Worm (Caenorhabditis elegans): ENCODE results near the gene daao-1.

daao-1 gene

ce11 chrIV:2603556-2604021, 10.4 kb upstream of the daao-1 start (continued):
- peak; percentile 37 for TF ChIP-seq lin-38 (GFP tag; IDR thresholded peaks at IDR 0.05)
- TF ChIP-seq saeg-2 (GFP tag; IDR thresholded peaks at IDR 0.05), result no peak
- TF ChIP-seq F49E8.2 (tag; optimal IDR thresholded peaks at IDR 0.05; ENCODE audit: borderline replicate concordance), result no peak
- peak; percentile 57; the same call in 1 of the 2 replicates for TF ChIP-seq Y48G9A.11 (GFP tag; IDR thresholded peaks at IDR 0.05)
- peak; percentile 94 for TF ChIP-seq aha-1 (tag)
- TF ChIP-seq lim-7 (GFP tag; IDR thresholded peaks at IDR 0.05), result 0 out of 2 replicates have a peak, but pooled peaks have one; percentile 31
- no peak for TF ChIP-seq nhr-102 (tag; optimal IDR thresholded peaks at IDR 0.05)
- TF ChIP-seq set-16 (GFP tag; IDR thresholded peaks at IDR 0.05), result peak; percentile 74
- no peak for TF ChIP-seq F37D6.2 (tag; optimal IDR thresholded peaks at IDR 0.05)

ce11 chrIV:2606572-2606971, 7.4 kb upstream of the daao-1 start:
- TF ChIP-seq ama-1 (optimal IDR thresholded peaks at IDR 0.05) (no peak), T26A8.4 (GFP tag; IDR thresholded peaks at IDR 0.05) (no peak), tag-97 (GFP tag; IDR thresholded peaks at IDR 0.05) (no peak), hif-1 (tag; optimal IDR thresholded peaks at IDR 0.05) (no peak), snpc-4 (tag; optimal IDR thresholded peaks at IDR 0.05) (no peak), aha-1 (tag) (peak; percentile 91), dpl-1 (GFP tag; optimal IDR thresholded peaks at IDR 0.05) (no peak), Y105C5A.15 (GFP tag; IDR thresholded peaks at IDR 0.05) (no peak)

- no peak for TF ChIP-seq spr-1 (tag; optimal IDR thresholded peaks at IDR 0.05)
- TF ChIP-seq gei-8 (GFP tag; optimal IDR thresholded peaks at IDR 0.05), result no peak
- TF ChIP-seq aha-1 (tag), result peak; percentile 47
- TF ChIP-seq hif-1 (tag; optimal IDR thresholded peaks at IDR 0.05), result no peak
- TF ChIP-seq dmd-6 (GFP tag; IDR thresholded peaks at IDR 0.05), result no peak
- no peak for TF ChIP-seq daf-16 (GFP tag; optimal IDR thresholded peaks at IDR 0.05)
- TF ChIP-seq daf-16 (tag; optimal IDR thresholded peaks at IDR 0.05), result peak; percentile 5
- no peak for TF ChIP-seq F37D6.2 (tag; optimal IDR thresholded peaks at IDR 0.05)
- TF ChIP-seq D1046.2 (GFP tag; IDR thresholded peaks at IDR 0.05), result 0 out of 2 replicates have a peak, but pooled peaks have one; percentile 27
- no peak for TF ChIP-seq spr-3 (GFP tag; optimal IDR thresholded peaks at IDR 0.05)
- peak; percentile 3 for TF ChIP-seq mes-2 (tag; optimal IDR thresholded peaks at IDR 0.05; ENCODE audit: poor library complexity, severe bottlenecking)
- no peak for TF ChIP-seq ZK337.2 (GFP tag; IDR thresholded peaks at IDR 0.05)
- no peak for TF ChIP-seq fos-1 (tag; optimal IDR thresholded peaks at IDR 0.05)
- TF ChIP-seq T26A8.4 (GFP tag; IDR thresholded peaks at IDR 0.05), result no peak
- TF ChIP-seq nhr-77 (tag; optimal IDR thresholded peaks at IDR 0.05), result no peak
- TF ChIP-seq pha-4 (GFP tag; IDR thresholded peaks at IDR 0.05), result no peak
- no peak for TF ChIP-seq pha-4 (tag; optimal IDR thresholded peaks at IDR 0.05)
- TF ChIP-seq ceh-82 (tag; optimal IDR thresholded peaks at IDR 0.05), result no peak
- TF ChIP-seq mdl-1 (tag; optimal IDR thresholded peaks at IDR 0.05), result no peak
- TF ChIP-seq zip-11 (GFP tag; IDR thresholded peaks at IDR 0.05), result no peak
- no peak for TF ChIP-seq ztf-11 (tag; optimal IDR thresholded peaks at IDR 0.05)
- TF ChIP-seq lin-38 (GFP tag; IDR thresholded peaks at IDR 0.05), result peak; percentile 41
- no peak for TF ChIP-seq nhr-111 (GFP tag; optimal IDR thresholded peaks at IDR 0.05)
- no peak for TF ChIP-seq tra-1 (GFP tag; IDR thresholded peaks at IDR 0.05)
- TF ChIP-seq dpl-1 (GFP tag; optimal IDR thresholded peaks at IDR 0.05), result no peak
- TF ChIP-seq lim-7 (GFP tag; IDR thresholded peaks at IDR 0.05), result no peak
- TF ChIP-seq nhr-48 (tag; optimal IDR thresholded peaks at IDR 0.05), result no peak
- no peak for TF ChIP-seq ceh-20 (GFP tag; IDR thresholded peaks at IDR 0.05)
- no peak for TF ChIP-seq unc-39 (tag; optimal IDR thresholded peaks at IDR 0.05)
- TF ChIP-seq Y75B8A.6 (GFP tag; IDR thresholded peaks at IDR 0.05), result no peak
- no peak for TF ChIP-seq set-16 (GFP tag; IDR thresholded peaks at IDR 0.05)
- no peak for TF ChIP-seq ces-1 (GFP tag; optimal IDR thresholded peaks at IDR 0.05)
- no peak for TF ChIP-seq skn-1 (tag; optimal IDR thresholded peaks at IDR 0.05)
- no peak for TF ChIP-seq cey-2 (tag; optimal IDR thresholded peaks at IDR 0.05; ENCODE audit: borderline replicate concordance, insufficient read depth)
- TF ChIP-seq ctbp-1 (GFP tag; IDR thresholded peaks at IDR 0.05), result no peak
- TF ChIP-seq ceh-62 (tag; optimal IDR thresholded peaks at IDR 0.05), result no peak
- no peak for TF ChIP-seq unc-62 (GFP tag; optimal IDR thresholded peaks at IDR 0.05 in 1 of 2)
- no peak for TF ChIP-seq unc-62 (tag; optimal IDR thresholded peaks at IDR 0.05)
- no peak for TF ChIP-seq daf-12 (tag; optimal IDR thresholded peaks at IDR 0.05)
These were observed 6.4 kb upstream of the daao-1 start, which contains the start of gene vamp-7 for ce11 chrIV:2607513-2608101. Gene vamp-7, plus strand, starts transcription at chrIV:2608051.
